Fruit fly (Drosophila melanogaster) whole organism, pupa: ENCODE results near the gene CG10283.

Experiments used
- CG10348 ChIP-seq: fragments of 200-800 bp; sonication (Bioruptor generic); IDR thresholded peaks from 2 replicates; pipeline ENCODE4 v1.3.6; 2022; ENCODE audit warnings: missing biosample characterization, missing genetic modification characterization
- CG13204 ChIP-seq: fragments of 200-800 bp; sonication (Bioruptor generic); optimal IDR thresholded peaks from 2 replicates; lab custom pipeline; 2018; ENCODE audit warnings: missing biosample characterization, mild to moderate bottlenecking, missing genetic modification characterization, moderate library complexity
- CG14655 ChIP-seq: fragments of 200-800 bp; sonication (Bioruptor generic); optimal IDR thresholded peaks from 3 replicates; lab custom pipeline; 2017; ENCODE audit warnings: mild to moderate bottlenecking, missing biosample characterization, missing genetic modification reagents, missing genetic modification characterization
- CG15710 ChIP-seq: fragments of 200-800 bp; sonication (Bioruptor generic); optimal IDR thresholded peaks from 2 replicates; lab custom pipeline; 2018; ENCODE audit warnings: missing biosample characterization, mild to moderate bottlenecking, missing genetic modification characterization, moderate library complexity
- CG17806 ChIP-seq: fragments of 200-800 bp; sonication (Bioruptor generic); optimal IDR thresholded peaks from 2 replicates; lab custom pipeline; 2018; ENCODE audit warnings: missing biosample characterization, mild to moderate bottlenecking, missing genetic modification characterization, moderate library complexity
- CG32121 ChIP-seq: fragments of 200-800 bp; sonication (Bioruptor generic); IDR thresholded peaks from 2 replicates; pipeline ENCODE4 v1.3.6; 2022; ENCODE audit warnings: missing biosample characterization, missing genetic modification characterization
- CG34367 ChIP-seq: fragments of 200-800 bp; sonication (Bioruptor generic); optimal IDR thresholded peaks from 2 replicates; lab custom pipeline; 2018; ENCODE audit warnings: missing biosample characterization, mild to moderate bottlenecking, missing genetic modification characterization
- CG4496 ChIP-seq: fragments of 200-800 bp; sonication (Bioruptor generic); IDR thresholded peaks from 3 replicates; pipeline ENCODE4 v1.3.6; 2022; ENCODE audit warnings: missing biosample characterization, missing genetic modification characterization
- CG8159 ChIP-seq: fragments of 200-800 bp; sonication (Bioruptor generic); optimal IDR thresholded peaks from 3 replicates; lab custom pipeline; 2018; ENCODE audit warnings: missing biosample characterization, mild to moderate bottlenecking, missing genetic modification characterization, moderate library complexity
- CG8301 ChIP-seq: fragments of 200-800 bp; sonication (Bioruptor generic); optimal IDR thresholded peaks from 2 replicates; lab custom pipeline; 2018; ENCODE audit warnings: missing biosample characterization, mild to moderate bottlenecking, missing genetic modification characterization
- CG9948 ChIP-seq: fragments of 200-800 bp; sonication (Bioruptor generic); optimal IDR thresholded peaks from 2 replicates; lab custom pipeline; 2018; ENCODE audit warnings: missing biosample characterization, mild to moderate bottlenecking, missing genetic modification characterization, moderate library complexity
- D1 ChIP-seq: fragments of 200-800 bp; sonication (Bioruptor generic); optimal IDR thresholded peaks from 2 replicates; lab custom pipeline; 2018; ENCODE audit warnings: missing biosample characterization, mild to moderate bottlenecking, missing genetic modification characterization, moderate library complexity
- EcR ChIP-seq: fragments of 200-800 bp; sonication (Bioruptor generic); optimal IDR thresholded peaks from 3 replicates; lab custom pipeline; 2019; ENCODE audit warnings: missing biosample characterization, missing genetic modification characterization, mild to moderate bottlenecking, moderate library complexity, missing genetic modification reagents
- Ets98B ChIP-seq: fragments of 200-800 bp; sonication (Bioruptor generic); IDR thresholded peaks from 2 replicates; pipeline ENCODE4 v1.3.6; 2022; ENCODE audit warnings: missing biosample characterization, missing genetic modification characterization
- Pif1A ChIP-seq: fragments of 200-800 bp; sonication (Bioruptor generic); optimal IDR thresholded peaks from 3 replicates; lab custom pipeline; 2016; ENCODE audit warnings: missing biosample characterization, missing genetic modification characterization
- Pif1B ChIP-seq: fragments of 200-800 bp; sonication (Bioruptor generic); optimal IDR thresholded peaks from 3 replicates; lab custom pipeline; 2016; ENCODE audit warnings: missing biosample characterization, missing genetic modification characterization
- Snoo ChIP-seq: fragments of 200-800 bp; sonication (Bioruptor generic); optimal IDR thresholded peaks from 3 replicates; lab custom pipeline; 2017; ENCODE audit warnings: missing biosample characterization, mild to moderate bottlenecking, missing genetic modification characterization, inconsistent platforms
- fd96Ca ChIP-seq: fragments of 200-800 bp; sonication (Bioruptor generic); IDR thresholded peaks from 3 replicates; pipeline ENCODE4 v1.3.6; 2022; ENCODE audit warnings: missing biosample characterization, missing genetic modification characterization
- gl ChIP-seq: fragments of 200-800 bp; sonication (Bioruptor generic); optimal IDR thresholded peaks from 2 replicates; lab custom pipeline; 2018; ENCODE audit warnings: missing biosample characterization, mild to moderate bottlenecking, missing genetic modification characterization
- rn ChIP-seq: fragments of 200-800 bp; sonication (Bioruptor generic); IDR thresholded peaks from 2 replicates; pipeline ENCODE4 v1.3.6; 2022; ENCODE audit warnings: missing biosample characterization, missing genetic modification characterization

Gene CG10283

dm6 chr2L:18518852-18519251 is 34.5 kb upstream of the CG10283 start:
- TF ChIP-seq Pif1B, result no peak
- no peak for TF ChIP-seq CG9948 (tag; lab: Kevin White, UChicago)
- TF ChIP-seq CG8301 (tag; lab: Kevin White, UChicago), result no peak
- no peak for TF ChIP-seq CG34367 (tag; lab: Kevin White, UChicago)
- no peak for TF ChIP-seq CG15710
- TF ChIP-seq Pif1A (GFP tag; lab: Kevin White, UChicago), result no peak
- TF ChIP-seq CG17806, result no peak
- TF ChIP-seq CG8159, result no peak
- no peak for TF ChIP-seq Ets98B (GFP tag; lab: Robert Waterston, UW)
- TF ChIP-seq CG10348, result no peak
- no peak for TF ChIP-seq CG14655 (GFP tag; lab: Kevin White, UChicago)
- no peak for TF ChIP-seq gl (tag; lab: Kevin White, UChicago)
- no peak for TF ChIP-seq Snoo (tag; lab: Kevin White, UChicago)
- TF ChIP-seq CG32121 (GFP tag; lab: Robert Waterston, UW), result no peak
- no peak for TF ChIP-seq rn
- no peak for TF ChIP-seq fd96Ca (GFP tag; lab: Robert Waterston, UW)

- TF ChIP-seq CG10348, result no peak
- 0 out of 2 replicates have a peak, but pooled peaks have one; percentile 9 for TF ChIP-seq CG32121 (GFP tag; lab: Robert Waterston, UW)
- peak; percentile 47 for TF ChIP-seq Pif1A (GFP tag; lab: Kevin White, UChicago)
- peak; percentile 24 for TF ChIP-seq CG13204 (GFP tag; lab: Kevin White, UChicago)
- TF ChIP-seq Ets98B (GFP tag; lab: Robert Waterston, UW), result no peak; the same call in 1 of the 2 replicates
- peak; percentile 71 for TF ChIP-seq CG14655 (GFP tag; lab: Kevin White, UChicago)
- peak; percentile 36 for TF ChIP-seq Pif1B
- peak; percentile 67 for TF ChIP-seq CG8301 (tag; lab: Kevin White, UChicago)
- TF ChIP-seq D1, result no peak
- TF ChIP-seq EcR (GFP tag; lab: Kevin White, UChicago), result peak; percentile 45
- TF ChIP-seq Snoo (tag; lab: Kevin White, UChicago), result peak; percentile 46
- peak; percentile 60 for TF ChIP-seq CG34367 (tag; lab: Kevin White, UChicago)
- peak; percentile 73 for TF ChIP-seq CG8159
- peak; percentile 58 for TF ChIP-seq CG9948 (tag; lab: Kevin White, UChicago)
- TF ChIP-seq CG4496 (GFP tag; lab: Robert Waterston, UW), result peak; percentile 49; the same call in 2 of the 3 replicates
- peak; percentile 64 for TF ChIP-seq CG15710
- TF ChIP-seq fd96Ca (GFP tag; lab: Robert Waterston, UW), result no peak; the same call in 2 of the 3 replicates
- peak; percentile 67 for TF ChIP-seq CG17806
- peak; percentile 47 for TF ChIP-seq rn
Measured at dm6 chr2L:18517002-18517635, 32.8 kb upstream of the CG10283 start, which contains the start of gene CG10211. TSS of gene CG10211 (plus strand) at chr2L:18517487.

dm6 chr2L:18516367-18516766 is 32.1 kb upstream of the CG10283 start:
- TF ChIP-seq CG4496 (GFP tag; lab: Robert Waterston, UW), result no peak
- no peak for TF ChIP-seq Snoo (tag; lab: Kevin White, UChicago)
- no peak for TF ChIP-seq CG32121 (GFP tag; lab: Robert Waterston, UW)
- TF ChIP-seq CG14655 (GFP tag; lab: Kevin White, UChicago), result no peak
- TF ChIP-seq CG10348, result no peak
- no peak for TF ChIP-seq CG15710
- TF ChIP-seq Pif1A (GFP tag; lab: Kevin White, UChicago), result no peak
- no peak for TF ChIP-seq CG17806
- no peak for TF ChIP-seq CG8159
- no peak for TF ChIP-seq fd96Ca (GFP tag; lab: Robert Waterston, UW)

- TF ChIP-seq D1 (peak; percentile 81), CG14655 (GFP tag; lab: Kevin White, UChicago) (no peak), CG8159 (no peak)
Measured at dm6 chr2L:18513402-18513801, 29.1 kb upstream of the CG10283 start.

dm6 chr2L:18509181-18509580 is 24.9 kb upstream of the CG10283 start, which contains the start of gene Ugt301D1:
TSS of gene Ugt301D1 (plus strand) at chr2L:18509560.
- TF ChIP-seq CG8159 (no peak), Pif1A (GFP tag; lab: Kevin White, UChicago) (no peak), fd96Ca (GFP tag; lab: Robert Waterston, UW) (no peak), CG34367 (tag; lab: Kevin White, UChicago) (no peak), CG17806 (no peak), CG13204 (GFP tag; lab: Kevin White, UChicago) (no peak), rn (no peak)

dm6 chr2L:18506923-18507322 is 22.6 kb upstream of the CG10283 start:
- no peak for TF ChIP-seq CG17806
- TF ChIP-seq CG32121 (GFP tag; lab: Robert Waterston, UW), result no peak
- no peak for TF ChIP-seq gl (tag; lab: Kevin White, UChicago)
- no peak for TF ChIP-seq Ets98B (GFP tag; lab: Robert Waterston, UW)
- TF ChIP-seq EcR (GFP tag; lab: Kevin White, UChicago), result no peak
- no peak for TF ChIP-seq CG8301 (tag; lab: Kevin White, UChicago)
- no peak for TF ChIP-seq CG9948 (tag; lab: Kevin White, UChicago)
- no peak for TF ChIP-seq rn
- no peak for TF ChIP-seq CG14655 (GFP tag; lab: Kevin White, UChicago)
- TF ChIP-seq Snoo (tag; lab: Kevin White, UChicago), result no peak
- TF ChIP-seq fd96Ca (GFP tag; lab: Robert Waterston, UW), result no peak
- TF ChIP-seq D1, result no peak
- TF ChIP-seq Pif1A (GFP tag; lab: Kevin White, UChicago), result no peak
- TF ChIP-seq CG34367 (tag; lab: Kevin White, UChicago), result no peak
